Worm (Caenorhabditis elegans) whole organism, midembryonic: ENCODE measurements around the gene rps-16.

Experiments used
- ref-1 ChIP-seq: fragments of 200-800 bp; sonication (Bioruptor generic); conservative IDR thresholded peaks from 2 replicates; pipeline ENCODE4 v1.3.6; 2022; ENCODE audit warnings: missing genetic modification reagents, missing genetic modification characterization, missing compliant biosample characterization
- tab-1 ChIP-seq: fragments of 200-800 bp; sonication (Bioruptor generic); IDR thresholded peaks from 2 replicates; pipeline ENCODE4 v1.3.6; 2022; ENCODE audit warnings: missing genetic modification characterization, missing compliant biosample characterization
- ztf-23 ChIP-seq: fragments of 200-800 bp; sonication (Bioruptor generic); IDR thresholded peaks from 2 replicates; pipeline ENCODE4 v1.3.6; 2022; ENCODE audit warnings: missing genetic modification reagents, missing genetic modification characterization, missing compliant biosample characterization

DNA sequence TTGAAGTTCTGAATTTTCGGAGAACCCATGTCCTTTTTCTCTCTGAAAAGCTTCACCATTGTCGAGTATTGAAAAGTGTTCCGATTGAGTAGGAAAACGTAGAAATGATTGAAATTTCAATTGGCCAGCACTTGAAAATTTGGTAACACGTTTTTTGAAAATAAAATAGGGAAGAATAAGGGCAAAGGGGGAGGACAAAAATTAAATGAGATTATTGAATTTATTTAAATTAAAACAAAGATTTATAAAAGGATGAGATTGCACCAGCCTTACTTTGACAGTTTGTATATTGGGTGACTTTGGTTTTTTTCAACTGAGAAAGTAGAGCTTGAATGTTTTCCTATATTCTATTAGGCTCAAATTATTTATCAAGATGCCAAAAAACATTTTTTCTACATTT, 13.8 kb upstream of the rps-16 start, which contains the start of gene obr-2:
- TF ChIP-seq ref-1 (GFP tag; lab: Robert Waterston, UW) (no peak), tab-1 (GFP tag; lab: Robert Waterston, UW) (no peak), ztf-23 (GFP tag; lab: Robert Waterston, UW) (no peak)
